Worm (Caenorhabditis elegans) whole organism, L4 larva: ENCODE measurements around the gene Y54G2A.72.

Experiments
- D1046.2 ChIP-seq: fragments of 200-800 bp; sonication (Bioruptor generic); IDR thresholded peaks from 2 replicates; pipeline ENCODE4 v1.3.6; 2022; ENCODE audit warnings: missing genetic modification characterization, missing compliant biosample characterization
- fos-1 ChIP-seq: fragments of 150-350 bp; optimal IDR thresholded peaks from 2 replicates; lab custom pipeline; 2014; ENCODE audit warnings: missing biosample characterization, missing genetic modification characterization
- nhr-77 ChIP-seq: fragments of 150-350 bp; optimal IDR thresholded peaks from 2 replicates; lab custom pipeline; 2014; ENCODE audit warnings: missing biosample characterization, missing genetic modification characterization

ce11 chrIV:2799890-2800289 lies 21.9 kb downstream of the Y54G2A.72 start:
- TF ChIP-seq nhr-77 (no peak), D1046.2 (GFP tag; lab: Robert Waterston, UW) (no peak), fos-1 (tag; lab: Kevin White, UChicago) (no peak)
